Worm (Caenorhabditis elegans): ENCODE results near the gene tsp-13.

DNA sequence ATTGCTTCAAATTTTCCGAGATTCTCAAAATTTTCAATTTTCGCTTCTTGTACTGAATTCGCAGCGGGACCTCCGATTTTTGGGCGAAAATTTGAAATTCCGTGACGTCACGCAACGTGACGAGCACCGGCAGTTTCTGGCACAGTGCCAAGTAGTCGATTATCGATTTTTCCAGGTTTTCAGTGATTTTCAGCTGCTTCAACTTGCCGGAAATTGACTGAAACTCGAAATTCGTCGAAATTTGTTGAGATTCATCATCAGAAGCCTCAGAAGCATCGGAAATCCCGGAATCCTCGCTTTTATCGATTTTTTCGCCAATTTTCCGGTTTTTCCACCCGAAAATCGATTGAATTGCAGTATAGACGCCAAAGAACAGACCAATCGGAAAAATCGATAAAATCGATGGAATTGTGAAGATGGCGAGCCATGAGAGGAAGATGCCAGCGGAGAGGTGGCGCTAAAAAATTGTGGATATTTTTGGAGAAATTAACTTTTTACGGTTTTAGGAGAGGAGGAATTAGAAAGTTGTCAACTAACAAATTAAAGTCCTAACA, 22.0 kb upstream of the tsp-13 start:
- TF ChIP-seq nhr-12 (tag; optimal IDR thresholded peaks at IDR 0.05) (no peak), aha-1 (tag; optimal IDR thresholded peaks at IDR 0.05) (no peak), nhr-11 (tag; optimal IDR thresholded peaks at IDR 0.05) (no peak), lin-35 (GFP tag; optimal IDR thresholded peaks at IDR 0.05) (no peak), jun-1 (tag; optimal IDR thresholded peaks at IDR 0.05) (no peak), irx-1 (tag; optimal IDR thresholded peaks at IDR 0.05) (no peak), fkh-10 (GFP tag; optimal IDR thresholded peaks at IDR 0.05) (no peak), aly-2 (tag; optimal IDR thresholded peaks at IDR 0.05) (no peak), grh-1 (GFP tag; IDR thresholded peaks at IDR 0.05) (no peak)

Measured in whole organism, L1 larva.